Fruit fly (Drosophila melanogaster) whole organism, pupa: ENCODE measurements around the gene B9d1.

Source experiments
- CG10348 ChIP-seq: fragments of 200-800 bp; sonication (Bioruptor generic); IDR thresholded peaks from 2 replicates; pipeline ENCODE4 v1.3.6; 2022; ENCODE audit warnings: missing biosample characterization, missing genetic modification characterization
- CG13204 ChIP-seq: fragments of 200-800 bp; sonication (Bioruptor generic); optimal IDR thresholded peaks from 2 replicates; lab custom pipeline; 2018; ENCODE audit warnings: missing biosample characterization, mild to moderate bottlenecking, missing genetic modification characterization, moderate library complexity
- CG17806 ChIP-seq: fragments of 200-800 bp; sonication (Bioruptor generic); optimal IDR thresholded peaks from 2 replicates; lab custom pipeline; 2018; ENCODE audit warnings: missing biosample characterization, mild to moderate bottlenecking, missing genetic modification characterization, moderate library complexity
- CG4496 ChIP-seq: fragments of 200-800 bp; sonication (Bioruptor generic); IDR thresholded peaks from 3 replicates; pipeline ENCODE4 v1.3.6; 2022; ENCODE audit warnings: missing biosample characterization, missing genetic modification characterization
- CG8159 ChIP-seq: fragments of 200-800 bp; sonication (Bioruptor generic); optimal IDR thresholded peaks from 3 replicates; lab custom pipeline; 2018; ENCODE audit warnings: missing biosample characterization, mild to moderate bottlenecking, missing genetic modification characterization, moderate library complexity
- D1 ChIP-seq: fragments of 200-800 bp; sonication (Bioruptor generic); optimal IDR thresholded peaks from 2 replicates; lab custom pipeline; 2018; ENCODE audit warnings: missing biosample characterization, mild to moderate bottlenecking, missing genetic modification characterization, moderate library complexity
- EcR ChIP-seq: fragments of 200-800 bp; sonication (Bioruptor generic); optimal IDR thresholded peaks from 3 replicates; lab custom pipeline; 2019; ENCODE audit warnings: missing biosample characterization, missing genetic modification characterization, mild to moderate bottlenecking, moderate library complexity, missing genetic modification reagents
- Ets98B ChIP-seq: fragments of 200-800 bp; sonication (Bioruptor generic); IDR thresholded peaks from 2 replicates; pipeline ENCODE4 v1.3.6; 2022; ENCODE audit warnings: missing biosample characterization, missing genetic modification characterization
- Pif1A ChIP-seq: fragments of 200-800 bp; sonication (Bioruptor generic); optimal IDR thresholded peaks from 3 replicates; lab custom pipeline; 2016; ENCODE audit warnings: missing biosample characterization, missing genetic modification characterization
- fd96Ca ChIP-seq: fragments of 200-800 bp; sonication (Bioruptor generic); IDR thresholded peaks from 3 replicates; pipeline ENCODE4 v1.3.6; 2022; ENCODE audit warnings: missing biosample characterization, missing genetic modification characterization
- gl ChIP-seq: fragments of 200-800 bp; sonication (Bioruptor generic); optimal IDR thresholded peaks from 2 replicates; lab custom pipeline; 2018; ENCODE audit warnings: missing biosample characterization, mild to moderate bottlenecking, missing genetic modification characterization
- rn ChIP-seq: fragments of 200-800 bp; sonication (Bioruptor generic); IDR thresholded peaks from 2 replicates; pipeline ENCODE4 v1.3.6; 2022; ENCODE audit warnings: missing biosample characterization, missing genetic modification characterization

dm6 chr3R:15447791-15448190, 33.9 kb upstream of the B9d1 start:
- TF ChIP-seq CG4496 (GFP tag; lab: Robert Waterston, UW) (no peak), fd96Ca (GFP tag; lab: Robert Waterston, UW) (no peak), CG17806 (tag; lab: Kevin White, UChicago) (no peak), EcR (GFP tag; lab: Kevin White, UChicago) (no peak), CG8159 (tag; lab: Kevin White, UChicago) (no peak), gl (tag; lab: Kevin White, UChicago) (no peak), D1 (tag; lab: Kevin White, UChicago) (no peak), rn (GFP tag; lab: Robert Waterston, UW) (no peak), CG13204 (no peak), Ets98B (GFP tag; lab: Robert Waterston, UW) (no peak), CG10348 (GFP tag; lab: Robert Waterston, UW) (no peak), Pif1A (GFP tag; lab: Kevin White, UChicago) (no peak)
